Fruit fly (Drosophila melanogaster): ENCODE measurements around the gene CG14314.
A peak's percentile ranks its signal among the peaks of the same experiment; 100 is the strongest.

CG14314 gene

dm6 chr3R:18243718-18244170 lies 27.8 kb downstream of the CG14314 start (continued):
- peak; percentile 18; the same call in 1 of the 3 replicates for TF ChIP-seq ci (GFP tag; IDR thresholded peaks at IDR 0.05)
- TF ChIP-seq Rfx (GFP tag; IDR thresholded peaks at IDR 0.05) = no peak; the same call in 1 of the 2 replicates
- TF ChIP-seq CG42726 (GFP tag; IDR thresholded peaks at IDR 0.05; ENCODE audit: partially characterized antibody) = no peak
- TF ChIP-seq CG17186 (GFP tag; optimal IDR thresholded peaks at IDR 0.05) = no peak
- TF ChIP-seq CG13287 (GFP tag; IDR thresholded peaks at IDR 0.05; ENCODE audit: partially characterized antibody) = no peak
- TF ChIP-seq CG15011 (GFP tag; optimal IDR thresholded peaks at IDR 0.05) = no peak
- no peak for TF ChIP-seq CG8944 (GFP tag; optimal IDR thresholded peaks at IDR 0.05)
- TF ChIP-seq CG9215 (GFP tag; IDR thresholded peaks at IDR 0.05) = no peak
- no peak for TF ChIP-seq CG12219 (GFP tag; optimal IDR thresholded peaks at IDR 0.05)
- no peak for TF ChIP-seq Blimp-1 (GFP tag; optimal IDR thresholded peaks at IDR 0.05)
- TF ChIP-seq disco-r (GFP tag; optimal IDR thresholded peaks at IDR 0.05) = no peak
- TF ChIP-seq usp (GFP tag; optimal IDR thresholded peaks at IDR 0.05) = no peak
- TF ChIP-seq luna (GFP tag; optimal IDR thresholded peaks at IDR 0.05) = no peak
- TF ChIP-seq trem (tag; optimal IDR thresholded peaks at IDR 0.05) = no peak
- peak; percentile 49; the same call in 1 of the 2 replicates for TF ChIP-seq crol (GFP tag; IDR thresholded peaks at IDR 0.05)
- TF ChIP-seq pb (GFP tag; optimal IDR thresholded peaks at IDR 0.05) = no peak
- TF ChIP-seq Dip2 (GFP tag; IDR thresholded peaks at IDR 0.05) = no peak
- no peak for TF ChIP-seq sna (GFP tag; IDR thresholded peaks at IDR 0.05; ENCODE audit: partially characterized antibody)
- TF ChIP-seq CG4282 (GFP tag; optimal IDR thresholded peaks at IDR 0.05) = peak; percentile 21
- TF ChIP-seq pros (GFP tag; optimal IDR thresholded peaks at IDR 0.05) = no peak
- TF ChIP-seq wor (GFP tag; IDR thresholded peaks at IDR 0.05) = no peak
- TF ChIP-seq odd (GFP tag; optimal IDR thresholded peaks at IDR 0.05) = no peak
- no peak for TF ChIP-seq kni (GFP tag; optimal IDR thresholded peaks at IDR 0.05)
- no peak for TF ChIP-seq CG7745 (tag; optimal IDR thresholded peaks at IDR 0.05)
- TF ChIP-seq CG10654 (GFP tag; optimal IDR thresholded peaks at IDR 0.05) = no peak
- TF ChIP-seq CG11398 (GFP tag; optimal IDR thresholded peaks at IDR 0.05) = no peak
- TF ChIP-seq Antp (GFP tag; optimal IDR thresholded peaks at IDR 0.05) = peak; percentile 24
- no peak for TF ChIP-seq sd (tag; optimal IDR thresholded peaks at IDR 0.05)
- TF ChIP-seq CG11696 (GFP tag; IDR thresholded peaks at IDR 0.05) = no peak
- TF ChIP-seq tll (GFP tag; optimal IDR thresholded peaks at IDR 0.05) = no peak
- no peak for TF ChIP-seq CG8281 (tag; optimal IDR thresholded peaks at IDR 0.05)
- no peak for TF ChIP-seq CG32767 (GFP tag; IDR thresholded peaks at IDR 0.05)
- TF ChIP-seq Hey (tag; optimal IDR thresholded peaks at IDR 0.05) = no peak
- TF ChIP-seq pfk (GFP tag; optimal IDR thresholded peaks at IDR 0.05) = peak; percentile 2
- no peak for TF ChIP-seq ERR (GFP tag; optimal IDR thresholded peaks at IDR 0.05)
- peak; percentile 2 for TF ChIP-seq CG7839 (tag; optimal IDR thresholded peaks at IDR 0.05)
- no peak for TF ChIP-seq gcm2 (GFP tag; optimal IDR thresholded peaks at IDR 0.05)
- no peak for TF ChIP-seq ro (GFP tag; IDR thresholded peaks at IDR 0.05)
- TF ChIP-seq ken (GFP tag; IDR thresholded peaks at IDR 0.05) = no peak
- TF ChIP-seq CG14965 (GFP tag; optimal IDR thresholded peaks at IDR 0.05; ENCODE audit: borderline replicate concordance) = no peak
- TF ChIP-seq wdn (GFP tag; IDR thresholded peaks at IDR 0.05) = 0 out of 2 replicates have a peak, but pooled peaks have one; percentile 10
- no peak for TF ChIP-seq da (GFP tag; optimal IDR thresholded peaks at IDR 0.05)
- TF ChIP-seq CG15269 (tag; optimal IDR thresholded peaks at IDR 0.05) = no peak
- TF ChIP-seq Usf (GFP tag; optimal IDR thresholded peaks at IDR 0.05) = no peak
- TF ChIP-seq CG6175 (GFP tag; IDR thresholded peaks at IDR 0.05) = 0 out of 3 replicates have a peak, but pooled peaks have one; percentile 25
- no peak for TF ChIP-seq CG4730 (GFP tag; IDR thresholded peaks at IDR 0.05)
- no peak for TF ChIP-seq gcm (GFP tag; optimal IDR thresholded peaks at IDR 0.05)
- peak; percentile 44 for TF ChIP-seq CG6813 (GFP tag; optimal IDR thresholded peaks at IDR 0.05)
- TF ChIP-seq ham (GFP tag; IDR thresholded peaks at IDR 0.05) = no peak
- no peak for TF ChIP-seq D (optimal IDR thresholded peaks at IDR 0.05)
- TF ChIP-seq D (GFP tag; optimal IDR thresholded peaks at IDR 0.05) = no peak

All from whole organism, embryonic.